Worm (Caenorhabditis elegans) whole organism, young adult: ENCODE results near the gene R151.8.

Experiments
- B0261.1 ChIP-seq: sonication (generic microtip); optimal IDR thresholded peaks from 2 replicates; lab custom pipeline; 2016; ENCODE audit warnings: mild to moderate bottlenecking, missing genetic modification characterization, moderate library complexity, missing compliant biosample characterization
- B0336.3 ChIP-seq: fragments of 200-800 bp; sonication (Bioruptor generic); IDR thresholded peaks from 2 replicates; pipeline ENCODE4 v1.3.6; 2022; ENCODE audit warnings: missing genetic modification characterization, missing compliant biosample characterization
- F10E7.11 ChIP-seq: sonication (generic microtip); optimal IDR thresholded peaks from 2 replicates; lab custom pipeline; 2017; ENCODE audit warnings: mild to moderate bottlenecking, missing genetic modification characterization, moderate library complexity, missing compliant biosample characterization
- F23B12.7 ChIP-seq: sonication (generic microtip); optimal IDR thresholded peaks from 2 replicates; lab custom pipeline; 2017; ENCODE audit warnings: missing genetic modification characterization, mild to moderate bottlenecking, missing compliant biosample characterization, antibody characterized with exemption, moderate library complexity; ENCODE audit not compliant: insufficient read depth
- F33H1.4 ChIP-seq: fragments of 200-800 bp; sonication (Bioruptor generic); IDR thresholded peaks from 2 replicates; pipeline ENCODE4 v1.3.6; 2022; ENCODE audit warnings: missing genetic modification reagents, missing genetic modification characterization, missing compliant biosample characterization
- F39B2.1 ChIP-seq: fragments of 200-800 bp; sonication (Bioruptor generic); IDR thresholded peaks from 2 replicates; pipeline ENCODE4 v1.3.6; 2022; ENCODE audit warnings: missing genetic modification reagents, missing genetic modification characterization, missing compliant biosample characterization
- F49E8.2 ChIP-seq: sonication (generic microtip); optimal IDR thresholded peaks from 3 replicates; lab custom pipeline; 2017; ENCODE audit warnings: missing genetic modification characterization, mild to moderate bottlenecking, missing compliant biosample characterization, antibody characterized with exemption, moderate library complexity; ENCODE audit not compliant: insufficient read depth
- F57A8.1 ChIP-seq: fragments of 200-800 bp; sonication (Bioruptor generic); optimal IDR thresholded peaks from 2 replicates; lab custom pipeline; 2018; ENCODE audit warnings: mild to moderate bottlenecking, missing genetic modification characterization, moderate library complexity, missing compliant biosample characterization
- K11D2.4 ChIP-seq: fragments of 200-800 bp; sonication (Bioruptor generic); IDR thresholded peaks from 2 replicates; pipeline ENCODE4 v1.3.6; 2022; ENCODE audit warnings: missing genetic modification reagents, missing genetic modification characterization, missing compliant biosample characterization
- K12H6.12 ChIP-seq: fragments of 200-800 bp; sonication (Bioruptor generic); optimal IDR thresholded peaks from 2 replicates; lab custom pipeline; 2018; ENCODE audit warnings: mild to moderate bottlenecking, missing genetic modification characterization, missing compliant biosample characterization
- T26A5.8 ChIP-seq: sonication (generic microtip); optimal IDR thresholded peaks from 2 replicates; lab custom pipeline; 2016; ENCODE audit warnings: missing genetic modification characterization, missing compliant biosample characterization
- Y56A3A.18 ChIP-seq: fragments of 200-800 bp; sonication (Bioruptor generic); IDR thresholded peaks from 2 replicates; pipeline ENCODE4 v1.3.6; 2022; ENCODE audit warnings: missing genetic modification reagents, missing genetic modification characterization, missing compliant biosample characterization
- Y95B8A.8 ChIP-seq: fragments of 200-800 bp; sonication (Bioruptor generic); IDR thresholded peaks from 2 replicates; pipeline ENCODE4 v1.3.6; 2022; ENCODE audit warnings: missing genetic modification reagents, missing genetic modification characterization, missing compliant biosample characterization
- ZK185.1 ChIP-seq: sonication (generic microtip); optimal IDR thresholded peaks from 2 replicates; lab custom pipeline; 2016; ENCODE audit warnings: mild to moderate bottlenecking, missing genetic modification characterization, missing compliant biosample characterization; ENCODE audit not compliant: poor library complexity, severe bottlenecking
- akir-1 ChIP-seq: fragments of 200-800 bp; sonication (Bioruptor generic); optimal IDR thresholded peaks from 2 replicates; lab custom pipeline; 2018; ENCODE audit warnings: mild to moderate bottlenecking, missing genetic modification characterization, moderate library complexity, missing compliant biosample characterization
- ama-1 ChIP-seq, 3 experiments: fragments of 150-350 bp in 1 of 3; sonication (generic microtip) in 2 of 3; optimal IDR thresholded peaks; 2 replicates each; lab custom pipeline; 2014 to 2018; ENCODE audit warnings: missing biosample characterization in 2 of 3, missing genetic modification characterization in 2 of 3, missing genetic modification reagents in 2 of 3
- aptf-3 ChIP-seq: fragments of 200-800 bp; sonication (Bioruptor generic); IDR thresholded peaks from 2 replicates; pipeline ENCODE4 v1.3.6; 2022; ENCODE audit warnings: missing genetic modification characterization, missing compliant biosample characterization
- atf-7 ChIP-seq: sonication (generic microtip); optimal IDR thresholded peaks from 2 replicates; lab custom pipeline; 2017; ENCODE audit warnings: mild to moderate bottlenecking, missing genetic modification characterization, missing compliant biosample characterization
- attf-5 ChIP-seq: fragments of 200-800 bp; sonication (Bioruptor generic); optimal IDR thresholded peaks from 2 replicates; lab custom pipeline; 2018; ENCODE audit warnings: mild to moderate bottlenecking, missing genetic modification characterization, missing compliant biosample characterization
- cebp-1 ChIP-seq, 2 experiments: fragments of 200-800 bp in 1 of 2; sonication (Bioruptor generic) in 1 of 2; sonication (generic microtip) in 1 of 2; IDR thresholded peaks in 1 of 2; optimal IDR thresholded peaks in 1 of 2; 2 replicates each; pipeline versions ENCODE4 v1.3.6 to Lab custom; 2017 to 2022; ENCODE audit warnings: missing compliant biosample characterization in 2 of 2, missing genetic modification characterization in 2 of 2, mild to moderate bottlenecking in 1 of 2, missing genetic modification reagents in 1 of 2, moderate library complexity in 1 of 2
- ceh-40 ChIP-seq: fragments of 200-800 bp; sonication (Bioruptor generic); IDR thresholded peaks from 2 replicates; pipeline ENCODE4 v1.3.6; 2022; ENCODE audit warnings: missing genetic modification characterization, missing compliant biosample characterization
- ceh-91 ChIP-seq: fragments of 200-800 bp; sonication (Bioruptor generic); IDR thresholded peaks from 2 replicates; pipeline ENCODE4 v1.3.6; 2022; ENCODE audit warnings: missing genetic modification reagents, missing genetic modification characterization, missing compliant biosample characterization
- dox-1 ChIP-seq: fragments of 200-800 bp; sonication (Bioruptor generic); IDR thresholded peaks from 2 replicates; pipeline ENCODE4 v1.3.6; 2022; ENCODE audit warnings: missing genetic modification reagents, missing genetic modification characterization, missing compliant biosample characterization
- dpff-1 ChIP-seq: sonication (generic microtip); optimal IDR thresholded peaks from 2 replicates; lab custom pipeline; 2017; ENCODE audit warnings: mild to moderate bottlenecking, missing genetic modification characterization, missing compliant biosample characterization
- egl-44 ChIP-seq: fragments of 200-800 bp; sonication (Bioruptor generic); IDR thresholded peaks from 2 replicates; pipeline ENCODE4 v1.3.6; 2022; ENCODE audit warnings: missing genetic modification reagents, missing genetic modification characterization, missing compliant biosample characterization
- gei-17 ChIP-seq: fragments of 200-800 bp; sonication (Bioruptor generic); optimal IDR thresholded peaks from 2 replicates; lab custom pipeline; 2018; ENCODE audit warnings: mild to moderate bottlenecking, missing genetic modification characterization, missing compliant biosample characterization
- lin-40 ChIP-seq: sonication (generic microtip); optimal IDR thresholded peaks from 2 replicates; lab custom pipeline; 2016; ENCODE audit warnings: missing genetic modification characterization, mild to moderate bottlenecking, missing compliant biosample characterization, missing genotype, missing genetic modification reagents
- lin-54 ChIP-seq: fragments of 200-800 bp; sonication (Bioruptor generic); optimal IDR thresholded peaks from 2 replicates; lab custom pipeline; 2018; ENCODE audit warnings: mild to moderate bottlenecking, missing genetic modification characterization, missing compliant biosample characterization
- madf-10 ChIP-seq: sonication (generic microtip); optimal IDR thresholded peaks from 2 replicates; lab custom pipeline; 2016; ENCODE audit warnings: mild to moderate bottlenecking, missing genetic modification characterization, missing compliant biosample characterization
- madf-3 ChIP-seq: fragments of 200-800 bp; sonication (Bioruptor generic); IDR thresholded peaks from 2 replicates; pipeline ENCODE4 v1.3.6; 2022; ENCODE audit warnings: missing genetic modification reagents, missing genetic modification characterization, missing compliant biosample characterization
- madf-8 ChIP-seq: fragments of 200-800 bp; sonication (Bioruptor generic); conservative IDR thresholded peaks from 2 replicates; pipeline ENCODE4 v1.3.6; 2022; ENCODE audit warnings: missing genetic modification reagents, missing genetic modification characterization, missing compliant biosample characterization
- mel-28 ChIP-seq: sonication (generic microtip); optimal IDR thresholded peaks from 2 replicates; lab custom pipeline; 2016; ENCODE audit warnings: borderline replicate concordance, mild to moderate bottlenecking, missing genetic modification characterization, missing compliant biosample characterization
- mes-4 ChIP-seq: sonication (generic microtip); optimal IDR thresholded peaks from 2 replicates; lab custom pipeline; 2016; ENCODE audit warnings: missing genotype, missing genetic modification characterization, missing compliant biosample characterization
- nfya-1 ChIP-seq: sonication (generic microtip); optimal IDR thresholded peaks from 2 replicates; lab custom pipeline; 2017; ENCODE audit warnings: antibody characterized with exemption, missing compliant biosample characterization, missing genetic modification characterization, borderline replicate concordance; ENCODE audit not compliant: insufficient read depth
- nfya-2 ChIP-seq: fragments of 200-800 bp; sonication (Bioruptor generic); IDR thresholded peaks from 2 replicates; pipeline ENCODE4 v1.3.6; 2022; ENCODE audit warnings: missing genetic modification reagents, missing genetic modification characterization, missing compliant biosample characterization
- rcor-1 ChIP-seq: fragments of 200-800 bp; sonication (Bioruptor generic); IDR thresholded peaks from 2 replicates; pipeline ENCODE4 v1.3.6; 2022; ENCODE audit warnings: missing genetic modification reagents, missing genetic modification characterization, missing compliant biosample characterization
- rpc-1 ChIP-seq, 2 experiments: fragments of 150-350 bp in 1 of 2; sonication (generic microtip) in 1 of 2; optimal IDR thresholded peaks; 2 replicates each; lab custom pipeline; 2014 to 2018; ENCODE audit warnings: missing biosample characterization in 1 of 2, missing genetic modification characterization in 1 of 2, missing genetic modification reagents in 1 of 2, missing genotype in 1 of 2
- sea-2 ChIP-seq: fragments of 200-800 bp; sonication (Bioruptor generic); IDR thresholded peaks from 2 replicates; pipeline ENCODE4 v1.3.6; 2022; ENCODE audit warnings: missing genetic modification characterization, missing compliant biosample characterization
- sptf-2 ChIP-seq: fragments of 200-800 bp; sonication (Bioruptor generic); optimal IDR thresholded peaks from 2 replicates; lab custom pipeline; 2018; ENCODE audit warnings: mild to moderate bottlenecking, missing genetic modification characterization, missing compliant biosample characterization
- tbp1 ChIP-seq: fragments of 200-800 bp; sonication (Bioruptor generic); optimal IDR thresholded peaks from 2 replicates; lab custom pipeline; 2018; ENCODE audit warnings: mild to moderate bottlenecking, missing genetic modification characterization, missing compliant biosample characterization
- tbx-9 ChIP-seq: sonication (generic microtip); optimal IDR thresholded peaks from 2 replicates; lab custom pipeline; 2016; ENCODE audit warnings: borderline replicate concordance, missing genetic modification characterization, inconsistent platforms, missing compliant biosample characterization
- unc-62 ChIP-seq: fragments of 150-350 bp; optimal IDR thresholded peaks from 2 replicates; lab custom pipeline; 2014; ENCODE audit warnings: missing biosample characterization, missing genetic modification reagents, missing genetic modification characterization
- zfh-2 ChIP-seq: fragments of 200-800 bp; sonication (Bioruptor generic); conservative IDR thresholded peaks from 2 replicates; pipeline ENCODE4 v1.3.6; 2022; ENCODE audit warnings: missing genetic modification reagents, missing genetic modification characterization, missing compliant biosample characterization
- ztf-22 ChIP-seq: fragments of 200-800 bp; sonication (Bioruptor generic); optimal IDR thresholded peaks from 2 replicates; lab custom pipeline; 2018; ENCODE audit warnings: mild to moderate bottlenecking, missing genetic modification characterization, moderate library complexity, missing compliant biosample characterization
- ztf-28 ChIP-seq: fragments of 200-800 bp; sonication (Bioruptor generic); IDR thresholded peaks from 2 replicates; pipeline ENCODE4 v1.3.6; 2022; ENCODE audit warnings: missing genetic modification reagents, missing genetic modification characterization, missing compliant biosample characterization
- ztf-3 ChIP-seq: fragments of 200-800 bp; sonication (Bioruptor generic); optimal IDR thresholded peaks from 2 replicates; lab custom pipeline; 2018; ENCODE audit warnings: mild to moderate bottlenecking, missing genetic modification characterization, missing compliant biosample characterization

R151.8 gene

DNA sequence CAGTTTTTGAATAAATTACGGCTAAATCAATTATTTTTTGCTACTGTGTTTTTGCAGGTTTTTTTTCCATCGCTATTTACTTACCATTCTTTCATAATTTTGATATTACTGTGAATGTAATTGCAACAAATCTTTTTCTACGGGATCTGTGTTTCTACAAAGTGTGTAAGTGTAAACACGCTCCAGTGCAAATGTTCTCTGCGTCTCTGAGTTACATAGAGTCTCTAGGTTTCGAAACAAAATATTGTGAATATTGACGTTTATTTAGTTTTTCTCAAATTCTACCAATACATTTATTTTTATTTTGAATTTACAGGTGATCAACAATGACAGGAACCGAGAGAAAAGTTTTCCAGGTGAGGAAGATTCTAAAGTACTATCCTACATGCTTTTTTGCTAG, 45.6 kb downstream of the R151.8 start, which contains the start of gene yju-2 (continued):
- TF ChIP-seq ama-1 (optimal IDR thresholded peaks at IDR 0.05; lab: Kevin White, UChicago): peak; percentile 16
- TF ChIP-seq ama-1 (GFP tag; optimal IDR thresholded peaks at IDR 0.05; lab: Kevin White, UChicago): peak in 1 of 2 experiments; percentile 38
- TF ChIP-seq Y95B8A.8: no peak

DNA sequence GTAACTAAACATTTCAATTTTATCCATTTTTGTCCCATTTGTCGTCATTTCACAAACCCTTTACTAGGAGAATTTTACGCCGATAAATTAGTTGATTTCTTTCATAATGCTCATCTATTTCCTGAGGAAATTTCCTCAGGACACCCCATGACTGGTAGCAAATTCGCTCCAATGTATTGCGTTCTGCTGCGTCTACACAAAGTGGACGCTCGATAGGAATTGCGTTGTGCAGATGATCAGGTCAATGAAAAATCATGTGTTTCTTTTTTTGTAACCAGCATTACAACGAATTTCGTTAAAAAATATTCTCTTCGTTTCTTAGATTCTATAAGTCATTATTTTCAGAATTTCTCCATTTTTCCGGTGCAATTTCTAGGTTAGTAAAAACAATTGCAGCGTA, 47.8 kb downstream of the R151.8 start, which contains the start of gene epg-4:
Gene epg-4, plus strand, starts transcription at position 346 of the 400 bp plus-strand sequence.
- TF ChIP-seq tbx-9 (tag; lab: Kevin White, UChicago) (no peak), K11D2.4 (GFP tag; lab: Robert Waterston, UW) (no peak), F10E7.11 (tag; lab: Kevin White, UChicago) (no peak), F23B12.7 (tag; lab: Kevin White, UChicago) (peak; percentile 13), F57A8.1 (no peak), ztf-28 (GFP tag; lab: Robert Waterston, UW) (no peak), tbp1 (GFP tag; lab: Kevin White, UChicago) (peak; percentile 53), madf-10 (no peak), dpff-1 (tag; lab: Kevin White, UChicago) (no peak), rcor-1 (GFP tag; lab: Robert Waterston, UW) (no peak), egl-44 (GFP tag; lab: Robert Waterston, UW) (no peak), akir-1 (GFP tag; lab: Kevin White, UChicago) (no peak), B0261.1 (no peak), aptf-3 (GFP tag; lab: Robert Waterston, UW) (0 out of 2 replicates have a peak, but pooled peaks have one; percentile 76), sea-2 (GFP tag; lab: Robert Waterston, UW) (no peak), lin-40 (tag; lab: Kevin White, UChicago) (no peak), Y56A3A.18 (no peak), zfh-2 (no peak), mel-28 (tag; lab: Kevin White, UChicago) (no peak), ztf-3 (no peak), F49E8.2 (tag; lab: Kevin White, UChicago) (peak; percentile 71), dox-1 (GFP tag; lab: Robert Waterston, UW) (peak; percentile 72), ceh-40 (no peak), F39B2.1 (GFP tag; lab: Robert Waterston, UW) (no peak), gei-17 (GFP tag; lab: Kevin White, UChicago) (no peak), B0336.3 (GFP tag; lab: Robert Waterston, UW) (peak; percentile 70), madf-8 (GFP tag; lab: Robert Waterston, UW) (peak; percentile 14; the same call in 1 of the 2 replicates), cebp-1 (GFP tag; IDR thresholded peaks at IDR 0.05; lab: Robert Waterston, UW) (peak; percentile 81), cebp-1 (tag; optimal IDR thresholded peaks at IDR 0.05; lab: Kevin White, UChicago) (peak; percentile 86), ZK185.1 (tag; lab: Kevin White, UChicago) (peak; percentile 24), ceh-91 (GFP tag; lab: Robert Waterston, UW) (no peak), nfya-2 (GFP tag; lab: Robert Waterston, UW) (no peak), mes-4 (tag; lab: Kevin White, UChicago) (no peak), atf-7 (peak; percentile 21), nfya-1 (tag; lab: Kevin White, UChicago) (no peak), F33H1.4 (GFP tag; lab: Robert Waterston, UW) (peak; percentile 54; the same call in 1 of the 2 replicates), lin-54 (GFP tag; lab: Kevin White, UChicago) (peak; percentile 42), madf-3 (GFP tag; lab: Robert Waterston, UW) (peak; percentile 81), ztf-22 (GFP tag; lab: Kevin White, UChicago) (no peak), K12H6.12 (tag; lab: Kevin White, UChicago) (peak; percentile 24), sptf-2 (no peak), attf-5 (peak; percentile 89), T26A5.8 (tag; lab: Kevin White, UChicago) (no peak), rpc-1 (optimal IDR thresholded peaks at IDR 0.05; lab: Kevin White, UChicago) (no peak), rpc-1 (tag; optimal IDR thresholded peaks at IDR 0.05; lab: Kevin White, UChicago) (no peak), unc-62 (GFP tag; lab: Kevin White, UChicago) (no peak)
